Fruit fly (Drosophila melanogaster) whole organism, prepupa: ENCODE data around the gene chinmo.

Experiments used
- Blimp-1 ChIP-seq: fragments of 200-800 bp; sonication (Bioruptor generic); optimal IDR thresholded peaks from 3 replicates; lab custom pipeline; 2017; ENCODE audit warnings: missing biosample characterization, missing genetic modification characterization, mild to moderate bottlenecking, moderate library complexity, missing genetic modification reagents
- CG11762 ChIP-seq: fragments of 200-800 bp; sonication (Bioruptor generic); optimal IDR thresholded peaks from 3 replicates; lab custom pipeline; 2016; ENCODE audit warnings: missing biosample characterization, missing genetic modification characterization; ENCODE audit not compliant: insufficient read depth
- CG1621 ChIP-seq: fragments of 200-800 bp; sonication (Bioruptor generic); optimal IDR thresholded peaks from 3 replicates; lab custom pipeline; 2018; ENCODE audit warnings: missing biosample characterization, mild to moderate bottlenecking, missing genetic modification characterization
- CG3032 ChIP-seq: fragments of 200-800 bp; optimal IDR thresholded peaks from 2 replicates; lab custom pipeline; 2019; ENCODE audit warnings: missing biosample characterization, mild to moderate bottlenecking, missing genetic modification characterization, moderate library complexity
- CG32006 ChIP-seq: fragments of 200-800 bp; sonication (Bioruptor generic); optimal IDR thresholded peaks from 3 replicates; lab custom pipeline; 2017; ENCODE audit warnings: missing biosample characterization, mild to moderate bottlenecking, missing genetic modification characterization
- CG4318 ChIP-seq: fragments of 200-800 bp; sonication (Bioruptor generic); optimal IDR thresholded peaks from 3 replicates; lab custom pipeline; 2017; ENCODE audit warnings: missing biosample characterization, mild to moderate bottlenecking, missing genetic modification characterization
- CG6163 ChIP-seq: fragments of 200-800 bp; sonication (Bioruptor generic); IDR thresholded peaks from 3 replicates; pipeline ENCODE4 v1.3.6; 2022; ENCODE audit warnings: missing biosample characterization, missing genetic modification characterization
- CG6792 ChIP-seq: fragments of 200-800 bp; sonication (Bioruptor generic); optimal IDR thresholded peaks from 3 replicates; lab custom pipeline; 2016; ENCODE audit warnings: missing biosample characterization, missing genetic modification characterization
- CG6808 ChIP-seq: fragments of 200-800 bp; sonication (Bioruptor generic); optimal IDR thresholded peaks from 3 replicates; lab custom pipeline; 2017; ENCODE audit warnings: missing biosample characterization, missing genetic modification characterization, mild to moderate bottlenecking, moderate library complexity, missing genetic modification reagents
- CG6854 ChIP-seq: fragments of 200-800 bp; sonication (Bioruptor generic); optimal IDR thresholded peaks from 2 replicates; lab custom pipeline; 2017; ENCODE audit warnings: missing biosample characterization, mild to moderate bottlenecking, missing genetic modification characterization
- CG8119 ChIP-seq: fragments of 200-800 bp; sonication (Bioruptor generic); IDR thresholded peaks from 3 replicates; pipeline ENCODE4 v1.3.6; 2022; ENCODE audit warnings: missing biosample characterization, missing genetic modification characterization
- CG8319 ChIP-seq: fragments of 200-800 bp; sonication (Bioruptor generic); optimal IDR thresholded peaks from 3 replicates; lab custom pipeline; 2016; ENCODE audit warnings: missing biosample characterization, missing genetic modification characterization
- CG9139 ChIP-seq: fragments of 200-800 bp; sonication (Bioruptor generic); optimal IDR thresholded peaks from 3 replicates; lab custom pipeline; 2017; ENCODE audit warnings: missing biosample characterization, mild to moderate bottlenecking, missing genetic modification characterization
- Eip78C ChIP-seq: fragments of 200-800 bp; sonication (Bioruptor generic); peaks from one replicate; lab custom pipeline; 2016; ENCODE audit warnings: missing biosample characterization, missing genetic modification characterization
- Eip93F ChIP-seq: fragments of 200-800 bp; sonication (Bioruptor generic); optimal IDR thresholded peaks from 2 replicates; lab custom pipeline; 2016; ENCODE audit warnings: missing biosample characterization, mild to moderate bottlenecking, missing genetic modification characterization
- Gug ChIP-seq: fragments of 200-800 bp; sonication (Bioruptor generic); IDR thresholded peaks from 2 replicates; pipeline ENCODE4 v1.3.6; 2022; ENCODE audit warnings: missing biosample characterization, missing genetic modification characterization
- Hr39 ChIP-seq: fragments of 200-800 bp; sonication (Bioruptor generic); optimal IDR thresholded peaks from 2 replicates; lab custom pipeline; 2016; ENCODE audit warnings: missing biosample characterization, missing genetic modification characterization
- Hr4 ChIP-seq: fragments of 200-800 bp; sonication (Bioruptor generic); optimal IDR thresholded peaks from 3 replicates; lab custom pipeline; 2016; ENCODE audit warnings: missing biosample characterization, missing genetic modification characterization
- Lpt ChIP-seq: fragments of 200-800 bp; sonication (Bioruptor generic); optimal IDR thresholded peaks from 3 replicates; lab custom pipeline; 2016; ENCODE audit warnings: missing biosample characterization, missing genetic modification characterization
- Met ChIP-seq: fragments of 200-800 bp; sonication (Bioruptor generic); optimal IDR thresholded peaks from 3 replicates; lab custom pipeline; 2016; ENCODE audit warnings: missing biosample characterization, missing genetic modification characterization
- Smox ChIP-seq: fragments of 200-800 bp; sonication (Bioruptor generic); optimal IDR thresholded peaks from 3 replicates; lab custom pipeline; 2016; ENCODE audit warnings: missing biosample characterization, missing genetic modification characterization
- Sox14 ChIP-seq: fragments of 200-800 bp; sonication (Bioruptor generic); optimal IDR thresholded peaks from 3 replicates; lab custom pipeline; 2016; ENCODE audit warnings: missing biosample characterization, missing genetic modification characterization
- achi ChIP-seq: fragments of 200-800 bp; sonication (Bioruptor generic); optimal IDR thresholded peaks from 3 replicates; lab custom pipeline; 2016; ENCODE audit warnings: missing biosample characterization, missing genetic modification characterization
- cyc ChIP-seq: fragments of 200-800 bp; sonication (Bioruptor generic); optimal IDR thresholded peaks from 3 replicates; lab custom pipeline; 2016; ENCODE audit warnings: missing biosample characterization, missing genetic modification characterization
- dac ChIP-seq: fragments of 200-800 bp; sonication (Bioruptor generic); optimal IDR thresholded peaks from 2 replicates; lab custom pipeline; 2017; ENCODE audit warnings: missing biosample characterization, mild to moderate bottlenecking, missing genetic modification characterization
- eg ChIP-seq: fragments of 200-800 bp; sonication (Bioruptor generic); IDR thresholded peaks from 3 replicates; pipeline ENCODE4 v1.3.6; 2022; ENCODE audit warnings: missing biosample characterization, missing genetic modification characterization
- esn ChIP-seq: fragments of 200-800 bp; sonication (Bioruptor generic); optimal IDR thresholded peaks from 2 replicates; lab custom pipeline; 2016; ENCODE audit warnings: missing biosample characterization, mild to moderate bottlenecking, missing genetic modification characterization, moderate library complexity
- lz ChIP-seq: fragments of 200-800 bp; sonication (Bioruptor generic); optimal IDR thresholded peaks from 3 replicates; lab custom pipeline; 2016; ENCODE audit warnings: missing biosample characterization, missing genetic modification characterization
- pdm3 ChIP-seq: fragments of 200-800 bp; sonication (Bioruptor generic); optimal IDR thresholded peaks from 3 replicates; lab custom pipeline; 2016; ENCODE audit warnings: missing biosample characterization, missing genetic modification characterization
- spab ChIP-seq: fragments of 200-800 bp; sonication (Bioruptor generic); optimal IDR thresholded peaks from 2 replicates; lab custom pipeline; 2017; ENCODE audit warnings: missing biosample characterization, mild to moderate bottlenecking, missing genetic modification characterization, missing genetic modification reagents
- ss ChIP-seq, 2 experiments: fragments of 200-800 bp; sonication (Bioruptor generic); optimal IDR thresholded peaks; 2 replicates in 1 of 2; 3 replicates in 1 of 2; lab custom pipeline; 2017 to 2018; ENCODE audit warnings: mild to moderate bottlenecking in 2 of 2, missing biosample characterization in 2 of 2, missing genetic modification characterization in 2 of 2, moderate library complexity in 1 of 2
- svp ChIP-seq: fragments of 200-800 bp; sonication (Bioruptor generic); peaks from one replicate; lab custom pipeline; 2016; ENCODE audit warnings: missing biosample characterization, missing genetic modification characterization
- vri ChIP-seq: fragments of 200-800 bp; sonication (Bioruptor generic); optimal IDR thresholded peaks from 3 replicates; lab custom pipeline; 2016; ENCODE audit warnings: missing biosample characterization, mild to moderate bottlenecking, missing genetic modification characterization

chinmo gene

dm6 chr2L:1658124-1658523, 7.1 kb downstream of the chinmo start:
- TF ChIP-seq CG8119 (GFP tag; lab: Robert Waterston, UW) (no peak), achi (GFP tag; lab: Kevin White, UChicago) (no peak), cyc (GFP tag; lab: Kevin White, UChicago) (no peak), Hr4 (GFP tag; lab: Kevin White, UChicago) (no peak), ss (GFP tag; optimal IDR thresholded peaks at IDR 0.05; lab: Kevin White, UChicago) (peak in 1 of 2 experiments; percentile 7), eg (GFP tag; lab: Robert Waterston, UW) (no peak), CG8319 (GFP tag; lab: Kevin White, UChicago) (no peak), spab (GFP tag; lab: Kevin White, UChicago) (no peak), CG11762 (no peak), CG32006 (GFP tag; lab: Kevin White, UChicago) (no peak), CG6163 (GFP tag; lab: Robert Waterston, UW) (peak; percentile 12; the same call in 1 of the 3 replicates), CG3032 (tag; lab: Kevin White, UChicago) (no peak), CG6808 (no peak), Sox14 (GFP tag; lab: Kevin White, UChicago) (peak; percentile 19), CG4318 (no peak), Hr39 (GFP tag; lab: Kevin White, UChicago) (no peak), Lpt (GFP tag; lab: Kevin White, UChicago) (no peak)

- TF ChIP-seq Blimp-1 (GFP tag; lab: Kevin White, UChicago) (peak; percentile 64), pdm3 (GFP tag; lab: Kevin White, UChicago) (no peak), dac (GFP tag; lab: Kevin White, UChicago) (no peak), CG8319 (GFP tag; lab: Kevin White, UChicago) (no peak), ss (GFP tag; optimal IDR thresholded peaks at IDR 0.05; lab: Kevin White, UChicago) (peak in 1 of 2 experiments; percentile 11), CG6792 (GFP tag; lab: Kevin White, UChicago) (no peak), CG3032 (tag; lab: Kevin White, UChicago) (no peak), esn (GFP tag; lab: Kevin White, UChicago) (no peak), CG1621 (no peak), Eip93F (no peak)
These were observed 12.0 kb downstream of the chinmo start for dm6 chr2L:1663066-1663465.

- TF ChIP-seq CG9139 (no peak), esn (GFP tag; lab: Kevin White, UChicago) (no peak), svp (no peak), vri (GFP tag; lab: Kevin White, UChicago) (peak; percentile 63), lz (GFP tag; lab: Kevin White, UChicago) (no peak), Met (GFP tag; lab: Kevin White, UChicago) (no peak)
These were observed 14.8 kb downstream of the chinmo start for dm6 chr2L:1665879-1666278.

- TF ChIP-seq esn (GFP tag; lab: Kevin White, UChicago): no peak
- no peak for TF ChIP-seq CG8319 (GFP tag; lab: Kevin White, UChicago)
- TF ChIP-seq vri (GFP tag; lab: Kevin White, UChicago): peak; percentile 64
- TF ChIP-seq Gug (GFP tag; lab: Robert Waterston, UW): no peak
- no peak for TF ChIP-seq Smox (GFP tag; lab: Kevin White, UChicago)
- TF ChIP-seq CG6854 (GFP tag; lab: Kevin White, UChicago): no peak
- TF ChIP-seq Met (GFP tag; lab: Kevin White, UChicago): no peak
These were observed 15.7 kb downstream of the chinmo start for dm6 chr2L:1666789-1667188.

dm6 chr2L:1667483-1667882, 16.4 kb downstream of the chinmo start:
- no peak for TF ChIP-seq Eip78C
- TF ChIP-seq vri (GFP tag; lab: Kevin White, UChicago): peak; percentile 65
